Worm (Caenorhabditis elegans) whole organism, late embryonic: ENCODE data around the gene srw-24.

Experiments used
- T23F11.4 ChIP-seq: fragments of 200-800 bp; sonication (Bioruptor generic); optimal IDR thresholded peaks from 2 replicates; lab custom pipeline; 2018; ENCODE audit warnings: mild to moderate bottlenecking, missing genetic modification characterization, missing compliant biosample characterization
- ceh-6 ChIP-seq: fragments of 200-800 bp; sonication (Bioruptor generic); optimal IDR thresholded peaks from 2 replicates; lab custom pipeline; 2018; ENCODE audit warnings: mild to moderate bottlenecking, missing genetic modification characterization, missing compliant biosample characterization
- elt-2 ChIP-seq: sonication (generic microtip); optimal IDR thresholded peaks from 2 replicates; lab custom pipeline; 2016; ENCODE audit warnings: missing genetic modification reagents, missing genetic modification characterization, missing compliant biosample characterization
- eyg-1 ChIP-seq: sonication (generic microtip); optimal IDR thresholded peaks from 2 replicates; lab custom pipeline; 2016; ENCODE audit warnings: missing genotype, missing genetic modification characterization, missing compliant biosample characterization
- fkh-10 ChIP-seq: fragments of 150-350 bp; optimal IDR thresholded peaks from 2 replicates; lab custom pipeline; 2014; ENCODE audit warnings: missing biosample characterization, missing genetic modification reagents, missing genetic modification characterization
- nfya-1 ChIP-seq: sonication (generic microtip); optimal IDR thresholded peaks from 2 replicates; lab custom pipeline; 2017; ENCODE audit warnings: missing genetic modification characterization, mild to moderate bottlenecking, missing compliant biosample characterization, antibody characterized with exemption, moderate library complexity
- pqm-1 ChIP-seq: sonication (generic microtip); optimal IDR thresholded peaks from 2 replicates; lab custom pipeline; 2016; ENCODE audit warnings: missing genetic modification characterization, missing compliant biosample characterization
- sox-4 ChIP-seq: sonication (generic microtip); optimal IDR thresholded peaks from 2 replicates; lab custom pipeline; 2017; ENCODE audit warnings: mild to moderate bottlenecking, missing genetic modification characterization, inconsistent platforms, missing compliant biosample characterization
- tbx-2 ChIP-seq: sonication (generic microtip); optimal IDR thresholded peaks from 2 replicates; lab custom pipeline; 2016; ENCODE audit warnings: missing genetic modification characterization, missing compliant biosample characterization
- tbx-7 ChIP-seq: sonication (generic microtip); optimal IDR thresholded peaks from 2 replicates; lab custom pipeline; 2016; ENCODE audit warnings: missing genotype, missing genetic modification characterization, missing compliant biosample characterization
- unc-3 ChIP-seq, 2 experiments: fragments of 200-800 bp in 1 of 2; sonication (Bioruptor generic) in 1 of 2; sonication (generic microtip) in 1 of 2; conservative IDR thresholded peaks in 1 of 2; optimal IDR thresholded peaks in 1 of 2; 2 replicates each; pipeline versions ENCODE4 v1.3.6 to Lab custom; 2016 to 2022; ENCODE audit warnings: missing compliant biosample characterization in 2 of 2, missing genetic modification characterization in 2 of 2, missing genetic modification reagents in 1 of 2

DNA sequence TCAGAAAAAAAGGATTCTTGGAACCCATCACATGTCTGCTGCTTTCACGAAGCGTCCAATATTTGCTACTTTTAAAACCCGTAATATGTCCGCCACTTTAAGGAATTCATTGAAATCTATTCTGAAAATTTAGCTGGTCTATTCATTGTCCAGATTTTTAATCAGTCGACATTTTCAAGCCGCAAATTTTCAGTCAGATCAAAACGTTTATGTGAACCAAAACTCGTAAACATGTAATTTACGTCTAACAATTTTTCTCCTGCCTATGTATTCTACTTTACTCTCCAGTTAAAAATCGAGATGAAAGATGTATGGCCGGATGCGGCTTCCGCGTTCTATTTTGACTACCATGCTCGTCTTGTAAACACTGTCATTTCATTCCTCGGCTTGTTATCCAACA lies 25.8 kb upstream of the srw-24 start, which contains the start of gene srw-1:
- TF ChIP-seq tbx-7 (no peak), fkh-10 (no peak), elt-2 (tag; lab: Kevin White, UChicago) (no peak), eyg-1 (tag; lab: Kevin White, UChicago) (no peak), ceh-6 (no peak), tbx-2 (tag; lab: Kevin White, UChicago) (no peak), T23F11.4 (GFP tag; lab: Kevin White, UChicago) (no peak), nfya-1 (tag; lab: Kevin White, UChicago) (no peak), unc-3 (GFP tag; conservative IDR thresholded peaks at IDR 0.05; lab: Robert Waterston, UW) (no peak), unc-3 (tag; optimal IDR thresholded peaks at IDR 0.05; lab: Kevin White, UChicago) (no peak), pqm-1 (tag; lab: Kevin White, UChicago) (no peak), sox-4 (no peak)
